Worm (Caenorhabditis elegans): ENCODE data around the gene decr-1.2.

ce11 chrII:8569038-8569977 is 23.9 kb downstream of the decr-1.2 start, which contains the start of the genes col-38 and rpl-5:
- TF ChIP-seq aly-1 (tag; optimal IDR thresholded peaks at IDR 0.05): no peak
- TF ChIP-seq ama-1 (optimal IDR thresholded peaks at IDR 0.05): no peak
- TF ChIP-seq ceh-13 (GFP tag; optimal IDR thresholded peaks at IDR 0.05): no peak
- no peak for TF ChIP-seq ceh-36 (tag; optimal IDR thresholded peaks at IDR 0.05)
- TF ChIP-seq flt-1 (GFP tag; IDR thresholded peaks at IDR 0.05): peak; percentile 38; the same call in 1 of the 2 replicates
- TF ChIP-seq ets-7 (tag; optimal IDR thresholded peaks at IDR 0.05): no peak
- no peak for TF ChIP-seq B0310.2 (tag; optimal IDR thresholded peaks at IDR 0.05)
- TF ChIP-seq hmbx-1 (tag; optimal IDR thresholded peaks at IDR 0.05): no peak
- TF ChIP-seq tbx-37 (GFP tag; conservative IDR thresholded peaks at IDR 0.05): no peak
